Worm (Caenorhabditis elegans) whole organism, young adult: ENCODE data around the gene K01A6.6.

ENCODE experiments used
- B0261.1 ChIP-seq: sonication (generic microtip); optimal IDR thresholded peaks from 2 replicates; lab custom pipeline; 2016; ENCODE audit warnings: mild to moderate bottlenecking, missing genetic modification characterization, moderate library complexity, missing compliant biosample characterization
- C06A6.2 ChIP-seq: fragments of 200-800 bp; sonication (Bioruptor generic); conservative IDR thresholded peaks from 2 replicates; pipeline ENCODE4 v1.3.6; 2022; ENCODE audit warnings: missing genetic modification characterization, missing compliant biosample characterization
- C17E4.6 ChIP-seq: fragments of 200-800 bp; sonication (Bioruptor generic); IDR thresholded peaks from 2 replicates; pipeline ENCODE4 v1.3.6; 2022; ENCODE audit warnings: missing genetic modification reagents, missing genetic modification characterization, missing compliant biosample characterization
- D2030.7 ChIP-seq: fragments of 200-800 bp; sonication (Bioruptor generic); IDR thresholded peaks from 2 replicates; pipeline ENCODE4 v1.3.6; 2022; ENCODE audit warnings: missing genetic modification reagents, missing genetic modification characterization, missing compliant biosample characterization
- F23B12.7 ChIP-seq: sonication (generic microtip); optimal IDR thresholded peaks from 2 replicates; lab custom pipeline; 2017; ENCODE audit warnings: missing genetic modification characterization, mild to moderate bottlenecking, missing compliant biosample characterization, antibody characterized with exemption, moderate library complexity; ENCODE audit not compliant: insufficient read depth
- F39B2.1 ChIP-seq: fragments of 200-800 bp; sonication (Bioruptor generic); IDR thresholded peaks from 2 replicates; pipeline ENCODE4 v1.3.6; 2022; ENCODE audit warnings: missing genetic modification reagents, missing genetic modification characterization, missing compliant biosample characterization
- F49E8.2 ChIP-seq: sonication (generic microtip); optimal IDR thresholded peaks from 3 replicates; lab custom pipeline; 2017; ENCODE audit warnings: missing genetic modification characterization, mild to moderate bottlenecking, missing compliant biosample characterization, antibody characterized with exemption, moderate library complexity; ENCODE audit not compliant: insufficient read depth
- K12H6.12 ChIP-seq: fragments of 200-800 bp; sonication (Bioruptor generic); optimal IDR thresholded peaks from 2 replicates; lab custom pipeline; 2018; ENCODE audit warnings: mild to moderate bottlenecking, missing genetic modification characterization, missing compliant biosample characterization
- T07F8.4 ChIP-seq: sonication (generic microtip); optimal IDR thresholded peaks from 2 replicates; lab custom pipeline; 2016; ENCODE audit warnings: mild to moderate bottlenecking, missing genetic modification characterization, moderate library complexity, missing compliant biosample characterization
- T26A5.8 ChIP-seq: sonication (generic microtip); optimal IDR thresholded peaks from 2 replicates; lab custom pipeline; 2016; ENCODE audit warnings: missing genetic modification characterization, missing compliant biosample characterization
- Y53F4B.3 ChIP-seq: fragments of 200-800 bp; sonication (Bioruptor generic); IDR thresholded peaks from 2 replicates; pipeline ENCODE4 v1.3.6; 2022; ENCODE audit warnings: missing genetic modification reagents, missing genetic modification characterization, missing compliant biosample characterization
- attf-6 ChIP-seq: fragments of 200-800 bp; sonication (Bioruptor generic); IDR thresholded peaks from 2 replicates; pipeline ENCODE4 v1.3.6; 2022; ENCODE audit warnings: missing genetic modification reagents, missing genetic modification characterization, missing compliant biosample characterization
- bed-2 ChIP-seq: fragments of 200-800 bp; sonication (Bioruptor generic); IDR thresholded peaks from 2 replicates; pipeline ENCODE4 v1.3.6; 2022; ENCODE audit warnings: missing genetic modification reagents, missing genetic modification characterization, missing compliant biosample characterization
- ccch-3 ChIP-seq: fragments of 200-800 bp; sonication (Bioruptor generic); optimal IDR thresholded peaks from 2 replicates; lab custom pipeline; 2018; ENCODE audit warnings: mild to moderate bottlenecking, missing genetic modification characterization, missing compliant biosample characterization
- cebp-1 ChIP-seq, 2 experiments: fragments of 200-800 bp in 1 of 2; sonication (Bioruptor generic) in 1 of 2; sonication (generic microtip) in 1 of 2; IDR thresholded peaks in 1 of 2; optimal IDR thresholded peaks in 1 of 2; 2 replicates each; pipeline versions ENCODE4 v1.3.6 to Lab custom; 2017 to 2022; ENCODE audit warnings: missing compliant biosample characterization in 2 of 2, missing genetic modification characterization in 2 of 2, mild to moderate bottlenecking in 1 of 2, missing genetic modification reagents in 1 of 2, moderate library complexity in 1 of 2
- ceh-27 ChIP-seq: fragments of 200-800 bp; sonication (Bioruptor generic); optimal IDR thresholded peaks from 2 replicates; lab custom pipeline; 2018; ENCODE audit warnings: mild to moderate bottlenecking, missing genetic modification characterization, moderate library complexity, missing compliant biosample characterization
- ceh-58 ChIP-seq: fragments of 200-800 bp; sonication (Bioruptor generic); IDR thresholded peaks from 2 replicates; pipeline ENCODE4 v1.3.6; 2022; ENCODE audit warnings: missing genetic modification characterization, missing compliant biosample characterization
- ceh-79 ChIP-seq: sonication (generic microtip); optimal IDR thresholded peaks from 2 replicates; lab custom pipeline; 2017; ENCODE audit warnings: mild to moderate bottlenecking, missing genetic modification characterization, missing compliant biosample characterization
- ceh-91 ChIP-seq: fragments of 200-800 bp; sonication (Bioruptor generic); IDR thresholded peaks from 2 replicates; pipeline ENCODE4 v1.3.6; 2022; ENCODE audit warnings: missing genetic modification reagents, missing genetic modification characterization, missing compliant biosample characterization
- chd-7 ChIP-seq: sonication (generic microtip); optimal IDR thresholded peaks from 2 replicates; lab custom pipeline; 2016; ENCODE audit warnings: mild to moderate bottlenecking, missing genetic modification characterization, moderate library complexity, missing compliant biosample characterization
- die-1 ChIP-seq: sonication (generic microtip); optimal IDR thresholded peaks from 2 replicates; lab custom pipeline; 2016; ENCODE audit warnings: missing genotype, mild to moderate bottlenecking, missing genetic modification characterization, missing compliant biosample characterization
- dpl-1 ChIP-seq: fragments of 150-350 bp; optimal IDR thresholded peaks from 2 replicates; lab custom pipeline; 2014; ENCODE audit warnings: missing biosample characterization, missing genetic modification reagents, missing genetic modification characterization
- egl-18 ChIP-seq: fragments of 200-800 bp; sonication (Bioruptor generic); IDR thresholded peaks from 2 replicates; pipeline ENCODE4 v1.3.6; 2022; ENCODE audit warnings: missing genetic modification reagents, missing genetic modification characterization, missing compliant biosample characterization
- egl-44 ChIP-seq: fragments of 200-800 bp; sonication (Bioruptor generic); IDR thresholded peaks from 2 replicates; pipeline ENCODE4 v1.3.6; 2022; ENCODE audit warnings: missing genetic modification reagents, missing genetic modification characterization, missing compliant biosample characterization
- egrh-3 ChIP-seq: fragments of 200-800 bp; sonication (Bioruptor generic); IDR thresholded peaks from 2 replicates; pipeline ENCODE4 v1.3.6; 2022; ENCODE audit warnings: missing genetic modification reagents, missing genetic modification characterization, missing compliant biosample characterization
- hsf-1 ChIP-seq: fragments of 200-800 bp; sonication (Bioruptor generic); IDR thresholded peaks from 2 replicates; pipeline ENCODE4 v1.3.6; 2022; ENCODE audit warnings: missing genetic modification reagents, missing genetic modification characterization, missing compliant biosample characterization
- lin-40 ChIP-seq: sonication (generic microtip); optimal IDR thresholded peaks from 2 replicates; lab custom pipeline; 2016; ENCODE audit warnings: missing genetic modification characterization, mild to moderate bottlenecking, missing compliant biosample characterization, missing genotype, missing genetic modification reagents
- madf-3 ChIP-seq: fragments of 200-800 bp; sonication (Bioruptor generic); IDR thresholded peaks from 2 replicates; pipeline ENCODE4 v1.3.6; 2022; ENCODE audit warnings: missing genetic modification reagents, missing genetic modification characterization, missing compliant biosample characterization
- madf-6 ChIP-seq: fragments of 200-800 bp; sonication (Bioruptor generic); IDR thresholded peaks from 2 replicates; pipeline ENCODE4 v1.3.6; 2022; ENCODE audit warnings: missing genetic modification reagents, missing genetic modification characterization, missing compliant biosample characterization
- nhr-80 ChIP-seq: sonication (generic microtip); optimal IDR thresholded peaks from 2 replicates; lab custom pipeline; 2016; ENCODE audit warnings: missing genetic modification characterization, missing compliant biosample characterization
- nhr-90 ChIP-seq: sonication (generic microtip); optimal IDR thresholded peaks from 2 replicates; lab custom pipeline; 2016; ENCODE audit warnings: missing genotype, mild to moderate bottlenecking, missing genetic modification characterization, missing compliant biosample characterization
- pbrm-1 ChIP-seq: fragments of 200-800 bp; sonication (Bioruptor generic); IDR thresholded peaks from 2 replicates; pipeline ENCODE4 v1.3.6; 2022; ENCODE audit warnings: missing genetic modification reagents, missing genetic modification characterization, missing compliant biosample characterization
- pha-4 ChIP-seq: fragments of 150-350 bp; sonication (generic microtip); optimal IDR thresholded peaks from 2 replicates; lab custom pipeline; 2014; ENCODE audit warnings: missing biosample characterization, missing genetic modification reagents, missing genetic modification characterization
- rcor-1 ChIP-seq: fragments of 200-800 bp; sonication (Bioruptor generic); IDR thresholded peaks from 2 replicates; pipeline ENCODE4 v1.3.6; 2022; ENCODE audit warnings: missing genetic modification reagents, missing genetic modification characterization, missing compliant biosample characterization
- sdz-38 ChIP-seq: sonication (generic microtip); optimal IDR thresholded peaks from 2 replicates; lab custom pipeline; 2016; ENCODE audit warnings: missing genotype, missing genetic modification characterization, missing compliant biosample characterization
- snpc-1.3 ChIP-seq: sonication (generic microtip); optimal IDR thresholded peaks from 2 replicates; lab custom pipeline; 2017; ENCODE audit warnings: missing genetic modification characterization, mild to moderate bottlenecking, missing compliant biosample characterization, antibody characterized with exemption, moderate library complexity, missing genotype, missing genetic modification reagents; ENCODE audit not compliant: insufficient read depth
- tbp1 ChIP-seq: fragments of 200-800 bp; sonication (Bioruptor generic); optimal IDR thresholded peaks from 2 replicates; lab custom pipeline; 2018; ENCODE audit warnings: mild to moderate bottlenecking, missing genetic modification characterization, missing compliant biosample characterization
- unc-130 ChIP-seq: sonication (generic microtip); optimal IDR thresholded peaks from 2 replicates; lab custom pipeline; 2016; ENCODE audit warnings: missing genetic modification reagents, missing genetic modification characterization, missing compliant biosample characterization
- zfh-2 ChIP-seq: fragments of 200-800 bp; sonication (Bioruptor generic); conservative IDR thresholded peaks from 2 replicates; pipeline ENCODE4 v1.3.6; 2022; ENCODE audit warnings: missing genetic modification reagents, missing genetic modification characterization, missing compliant biosample characterization
- ztf-22 ChIP-seq: fragments of 200-800 bp; sonication (Bioruptor generic); optimal IDR thresholded peaks from 2 replicates; lab custom pipeline; 2018; ENCODE audit warnings: mild to moderate bottlenecking, missing genetic modification characterization, moderate library complexity, missing compliant biosample characterization
- ztf-3 ChIP-seq: fragments of 200-800 bp; sonication (Bioruptor generic); optimal IDR thresholded peaks from 2 replicates; lab custom pipeline; 2018; ENCODE audit warnings: mild to moderate bottlenecking, missing genetic modification characterization, missing compliant biosample characterization

The K01A6.6 gene

ce11 chrIV:11782846-11783245 is 47.7 kb downstream of the K01A6.6 start:
- TF ChIP-seq T07F8.4 (tag; lab: Kevin White, UChicago) = no peak
- TF ChIP-seq pbrm-1 = no peak
- no peak for TF ChIP-seq ceh-91 (GFP tag; lab: Robert Waterston, UW)
- TF ChIP-seq D2030.7 (GFP tag; lab: Robert Waterston, UW) = no peak
- TF ChIP-seq Y53F4B.3 (GFP tag; lab: Robert Waterston, UW) = no peak
- no peak for TF ChIP-seq ceh-79 (tag; lab: Kevin White, UChicago)
- no peak for TF ChIP-seq attf-6 (GFP tag; lab: Robert Waterston, UW)
- TF ChIP-seq pha-4 (tag; lab: Kevin White, UChicago) = no peak
- no peak for TF ChIP-seq egrh-3
- no peak for TF ChIP-seq F23B12.7 (tag; lab: Kevin White, UChicago)
- no peak for TF ChIP-seq bed-2 (GFP tag; lab: Robert Waterston, UW)
- no peak for TF ChIP-seq snpc-1.3 (tag; lab: Kevin White, UChicago)
- TF ChIP-seq hsf-1 = no peak
- TF ChIP-seq ceh-27 (GFP tag; lab: Kevin White, UChicago) = no peak
- no peak for TF ChIP-seq ztf-3 (GFP tag; lab: Kevin White, UChicago)
- no peak for TF ChIP-seq nhr-90 (tag; lab: Kevin White, UChicago)
- no peak for TF ChIP-seq ceh-58 (GFP tag; lab: Robert Waterston, UW)
- no peak for TF ChIP-seq B0261.1 (tag; lab: Kevin White, UChicago)

- TF ChIP-seq B0261.1 (tag; lab: Kevin White, UChicago) (no peak), ceh-27 (GFP tag; lab: Kevin White, UChicago) (peak; percentile 5)
These were observed 50.1 kb downstream of the K01A6.6 start for ce11 chrIV:11785064-11785840.

ce11 chrIV:11787793-11788192 is 52.7 kb downstream of the K01A6.6 start:
- TF ChIP-seq madf-3 (GFP tag; lab: Robert Waterston, UW) (no peak), die-1 (tag; lab: Kevin White, UChicago) (no peak), cebp-1 (GFP tag; IDR thresholded peaks at IDR 0.05; lab: Robert Waterston, UW) (no peak), cebp-1 (tag; optimal IDR thresholded peaks at IDR 0.05; lab: Kevin White, UChicago) (no peak), rcor-1 (no peak), dpl-1 (GFP tag; lab: Kevin White, UChicago) (no peak), chd-7 (tag; lab: Kevin White, UChicago) (no peak), F39B2.1 (no peak), ztf-22 (no peak), C17E4.6 (GFP tag; lab: Robert Waterston, UW) (no peak), madf-6 (no peak), C06A6.2 (GFP tag; lab: Robert Waterston, UW) (no peak)

DNA sequence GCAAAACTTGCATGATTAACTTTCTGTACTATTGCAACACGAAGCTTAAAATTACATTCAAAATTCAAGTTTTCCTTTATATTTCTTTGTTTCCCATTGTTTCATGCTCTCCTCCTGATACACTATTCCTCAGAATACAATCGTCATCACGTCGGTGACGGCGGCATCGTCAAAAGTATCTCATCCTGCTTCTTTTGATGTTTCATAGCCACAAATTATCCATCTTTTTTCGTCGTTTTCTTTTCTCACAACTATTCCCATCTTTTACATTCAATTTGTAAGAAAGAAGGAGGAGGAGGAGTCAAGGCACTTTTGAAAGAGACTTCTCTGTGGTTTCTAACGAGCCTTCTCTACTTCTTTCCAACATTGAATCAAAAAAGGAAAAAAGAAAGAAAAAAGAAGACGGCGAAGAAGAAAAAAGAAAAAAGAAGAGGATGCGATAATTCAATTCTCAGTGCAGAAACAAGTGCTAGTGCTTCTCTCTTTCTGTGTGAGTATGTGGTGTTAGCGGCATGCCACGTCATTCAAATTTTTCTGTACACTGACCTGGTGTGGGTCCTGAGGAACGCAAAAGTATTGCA is 53.3 kb downstream of the K01A6.6 start:
- TF ChIP-seq F49E8.2 (tag; lab: Kevin White, UChicago) = no peak
- no peak for TF ChIP-seq T07F8.4 (tag; lab: Kevin White, UChicago)
- TF ChIP-seq tbp1 (GFP tag; lab: Kevin White, UChicago) = no peak
- TF ChIP-seq K12H6.12 = no peak
- no peak for TF ChIP-seq ceh-79 (tag; lab: Kevin White, UChicago)
- TF ChIP-seq T26A5.8 (tag; lab: Kevin White, UChicago) = no peak
- TF ChIP-seq ccch-3 = no peak
- TF ChIP-seq sdz-38 = no peak
- TF ChIP-seq unc-130 (GFP tag; lab: Kevin White, UChicago) = no peak
- TF ChIP-seq lin-40 (tag; lab: Kevin White, UChicago) = no peak
- TF ChIP-seq rcor-1 = no peak
- TF ChIP-seq snpc-1.3 (tag; lab: Kevin White, UChicago) = no peak
- TF ChIP-seq egl-44 = no peak
- TF ChIP-seq nhr-80 = no peak
- no peak for TF ChIP-seq ceh-91 (GFP tag; lab: Robert Waterston, UW)
- no peak for TF ChIP-seq egl-18
- no peak for TF ChIP-seq zfh-2
- TF ChIP-seq ztf-3 (GFP tag; lab: Kevin White, UChicago) = no peak
